Worm (Caenorhabditis elegans) whole organism, L4 larva: ENCODE results near the gene nep-15.

Experiments
- D1046.2 ChIP-seq: fragments of 200-800 bp; sonication (Bioruptor generic); IDR thresholded peaks from 2 replicates; pipeline ENCODE4 v1.3.6; 2022; ENCODE audit warnings: missing genetic modification characterization, missing compliant biosample characterization
- F10B5.3 ChIP-seq: sonication (generic microtip); optimal IDR thresholded peaks from 2 replicates; lab custom pipeline; 2016; ENCODE audit warnings: mild to moderate bottlenecking, missing genetic modification characterization, missing compliant biosample characterization
- F49E8.2 ChIP-seq: sonication (generic microtip); optimal IDR thresholded peaks from 2 replicates; lab custom pipeline; 2016; ENCODE audit warnings: missing compliant biosample characterization, mild to moderate bottlenecking, missing genetic modification characterization, borderline replicate concordance
- ZK337.2 ChIP-seq: fragments of 200-800 bp; sonication (Bioruptor generic); IDR thresholded peaks from 2 replicates; pipeline ENCODE4 v1.3.6; 2022; ENCODE audit warnings: missing genetic modification reagents, missing genetic modification characterization, missing compliant biosample characterization
- ZK546.5 ChIP-seq, 2 experiments: sonication (generic microtip); optimal IDR thresholded peaks; 2 replicates each; lab custom pipeline; 2017; ENCODE audit warnings: missing biosample characterization in 2 of 2, missing genetic modification characterization in 2 of 2
- ceh-44 ChIP-seq: fragments of 200-800 bp; sonication (Bioruptor generic); IDR thresholded peaks from 2 replicates; pipeline ENCODE4 v1.3.6; 2022; ENCODE audit warnings: missing genetic modification reagents, missing genetic modification characterization, missing compliant biosample characterization
- ctbp-1 ChIP-seq: fragments of 200-800 bp; sonication (Bioruptor generic); IDR thresholded peaks from 2 replicates; pipeline ENCODE4 v1.3.6; 2022; ENCODE audit warnings: missing genetic modification reagents, missing genetic modification characterization, missing compliant biosample characterization
- daf-16 ChIP-seq, 3 experiments: sonication (generic microtip); optimal IDR thresholded peaks; 2 replicates each; lab custom pipeline; 2016 to 2017; ENCODE audit warnings: missing genetic modification characterization in 3 of 3, missing genetic modification reagents in 3 of 3, mild to moderate bottlenecking in 2 of 3, missing compliant biosample characterization in 2 of 3, missing biosample characterization in 1 of 3, moderate library complexity in 1 of 3
- dmd-6 ChIP-seq: fragments of 200-800 bp; sonication (Bioruptor generic); IDR thresholded peaks from 2 replicates; pipeline ENCODE4 v1.3.6; 2022; ENCODE audit warnings: missing genetic modification reagents, missing genetic modification characterization, missing compliant biosample characterization
- dpl-1 ChIP-seq: fragments of 150-350 bp; optimal IDR thresholded peaks from 2 replicates; lab custom pipeline; 2014; ENCODE audit warnings: missing biosample characterization, missing genetic modification reagents, missing genetic modification characterization
- duxl-1 ChIP-seq: sonication (generic microtip); optimal IDR thresholded peaks from 2 replicates; lab custom pipeline; 2016; ENCODE audit warnings: mild to moderate bottlenecking, missing genetic modification characterization, moderate library complexity, missing compliant biosample characterization; ENCODE audit not compliant: poor library complexity
- dve-1 ChIP-seq: sonication (generic microtip); optimal IDR thresholded peaks from 2 replicates; lab custom pipeline; 2017; ENCODE audit warnings: antibody characterized with exemption, mild to moderate bottlenecking, missing genetic modification characterization, missing compliant biosample characterization; ENCODE audit not compliant: insufficient read depth
- fkh-10 ChIP-seq: fragments of 150-350 bp; optimal IDR thresholded peaks from 2 replicates; lab custom pipeline; 2014; ENCODE audit warnings: missing biosample characterization, missing genetic modification reagents, missing genetic modification characterization
- fos-1 ChIP-seq: fragments of 150-350 bp; optimal IDR thresholded peaks from 2 replicates; lab custom pipeline; 2014; ENCODE audit warnings: missing biosample characterization, missing genetic modification characterization
- hlh-11 ChIP-seq: fragments of 200-800 bp; sonication (Bioruptor generic); optimal IDR thresholded peaks from 2 replicates; lab custom pipeline; 2018; ENCODE audit warnings: mild to moderate bottlenecking, missing genetic modification characterization, missing compliant biosample characterization
- hlh-30 ChIP-seq: sonication (generic microtip); optimal IDR thresholded peaks from 2 replicates; lab custom pipeline; 2017; ENCODE audit warnings: antibody characterized with exemption, mild to moderate bottlenecking, missing genetic modification characterization, missing compliant biosample characterization; ENCODE audit not compliant: insufficient read depth
- jun-1 ChIP-seq: fragments of 150-350 bp; optimal IDR thresholded peaks from 2 replicates; lab custom pipeline; 2014; ENCODE audit warnings: missing biosample characterization, missing genetic modification reagents, missing genetic modification characterization
- lin-1 ChIP-seq: fragments of 200-800 bp; sonication (Bioruptor generic); IDR thresholded peaks from 2 replicates; pipeline ENCODE4 v1.3.6; 2022; ENCODE audit warnings: missing genetic modification reagents, missing genetic modification characterization, missing compliant biosample characterization
- lir-3 ChIP-seq: sonication (generic microtip); optimal IDR thresholded peaks from 2 replicates; lab custom pipeline; 2016; ENCODE audit warnings: mild to moderate bottlenecking, missing genetic modification characterization, missing compliant biosample characterization
- lsy-2 ChIP-seq, 2 experiments: fragments of 150-350 bp in 1 of 2; sonication (generic microtip) in 1 of 2; optimal IDR thresholded peaks; 2 replicates each; lab custom pipeline; 2014 to 2017; ENCODE audit warnings: missing biosample characterization in 2 of 2, missing genetic modification characterization in 2 of 2
- mep-1 ChIP-seq: fragments of 150-350 bp; sonication (generic microtip); optimal IDR thresholded peaks from 3 replicates; lab custom pipeline; 2014; ENCODE audit warnings: missing biosample characterization, missing genetic modification characterization
- nhr-102 ChIP-seq: sonication (generic microtip); optimal IDR thresholded peaks from 2 replicates; lab custom pipeline; 2016; ENCODE audit warnings: mild to moderate bottlenecking, missing genetic modification characterization, moderate library complexity, missing compliant biosample characterization
- nhr-11 ChIP-seq: fragments of 150-350 bp; optimal IDR thresholded peaks from 2 replicates; lab custom pipeline; 2014; ENCODE audit warnings: missing biosample characterization, missing genetic modification characterization
- nhr-111 ChIP-seq: fragments of 200-800 bp; sonication (Bioruptor generic); optimal IDR thresholded peaks from 2 replicates; lab custom pipeline; 2018; ENCODE audit warnings: mild to moderate bottlenecking, missing genetic modification characterization, missing compliant biosample characterization
- nhr-25 ChIP-seq: sonication (generic microtip); optimal IDR thresholded peaks from 2 replicates; lab custom pipeline; 2017; ENCODE audit warnings: missing genetic modification characterization, mild to moderate bottlenecking, missing compliant biosample characterization, antibody characterized with exemption, moderate library complexity, borderline replicate concordance; ENCODE audit not compliant: insufficient read depth
- nhr-28 ChIP-seq: fragments of 150-350 bp; optimal IDR thresholded peaks from 2 replicates; lab custom pipeline; 2014; ENCODE audit warnings: missing biosample characterization, missing genetic modification characterization
- nhr-77 ChIP-seq: fragments of 150-350 bp; optimal IDR thresholded peaks from 2 replicates; lab custom pipeline; 2014; ENCODE audit warnings: missing biosample characterization, missing genetic modification characterization
- rbr-2 ChIP-seq: sonication (generic microtip); optimal IDR thresholded peaks from 2 replicates; lab custom pipeline; 2016; ENCODE audit warnings: missing genotype, missing genetic modification characterization, missing compliant biosample characterization
- sdz-12 ChIP-seq: fragments of 200-800 bp; sonication (Bioruptor generic); optimal IDR thresholded peaks from 2 replicates; lab custom pipeline; 2018; ENCODE audit warnings: mild to moderate bottlenecking, missing genetic modification characterization, missing compliant biosample characterization
- tag-97 ChIP-seq: fragments of 200-800 bp; sonication (Bioruptor generic); IDR thresholded peaks from 2 replicates; pipeline ENCODE4 v1.3.6; 2022; ENCODE audit warnings: missing genetic modification characterization, missing compliant biosample characterization
- tra-1 ChIP-seq: fragments of 200-800 bp; sonication (Bioruptor generic); IDR thresholded peaks from 2 replicates; pipeline ENCODE4 v1.3.6; 2022; ENCODE audit warnings: missing genetic modification reagents, missing genetic modification characterization, missing compliant biosample characterization
- unc-39 ChIP-seq: sonication (generic microtip); optimal IDR thresholded peaks from 2 replicates; lab custom pipeline; 2017; ENCODE audit warnings: missing biosample characterization, missing genetic modification characterization
- vab-7 ChIP-seq: fragments of 200-800 bp; sonication (Bioruptor generic); IDR thresholded peaks from 2 replicates; pipeline ENCODE4 v1.3.6; 2022; ENCODE audit warnings: missing genetic modification reagents, missing genetic modification characterization, missing compliant biosample characterization
- zag-1 ChIP-seq: fragments of 150-350 bp; optimal IDR thresholded peaks from 2 replicates; lab custom pipeline; 2014; ENCODE audit warnings: missing biosample characterization, missing genetic modification characterization
- zfp-3 ChIP-seq: fragments of 200-800 bp; sonication (Bioruptor generic); conservative IDR thresholded peaks from 2 replicates; pipeline ENCODE4 v1.3.6; 2022; ENCODE audit warnings: missing genetic modification reagents, missing genetic modification characterization, missing compliant biosample characterization

Gene nep-15

DNA sequence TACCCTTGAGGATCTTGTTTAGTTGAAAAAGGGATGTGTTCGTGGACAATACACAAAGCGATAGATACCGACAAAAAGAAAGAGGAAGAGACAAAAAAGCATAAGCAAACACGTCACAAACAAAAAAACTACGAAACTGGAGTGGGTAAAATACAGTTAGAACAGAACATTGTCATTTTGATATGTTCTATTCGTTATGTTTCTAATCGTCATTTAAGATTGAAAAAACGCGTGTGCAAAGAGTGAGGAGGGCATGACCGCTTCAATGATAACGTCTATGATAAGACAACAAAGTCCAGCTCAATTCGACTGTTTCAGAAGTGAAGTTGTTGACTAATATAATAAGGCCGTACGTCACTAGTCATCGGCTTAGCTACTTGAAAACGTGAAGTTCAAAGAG lies 16.7 kb upstream of the nep-15 start (continued):
- no peak for TF ChIP-seq nhr-25 (tag; lab: Kevin White, UChicago)
- TF ChIP-seq nhr-77, result peak; percentile 54
- no peak for TF ChIP-seq rbr-2 (tag; lab: Kevin White, UChicago)

DNA sequence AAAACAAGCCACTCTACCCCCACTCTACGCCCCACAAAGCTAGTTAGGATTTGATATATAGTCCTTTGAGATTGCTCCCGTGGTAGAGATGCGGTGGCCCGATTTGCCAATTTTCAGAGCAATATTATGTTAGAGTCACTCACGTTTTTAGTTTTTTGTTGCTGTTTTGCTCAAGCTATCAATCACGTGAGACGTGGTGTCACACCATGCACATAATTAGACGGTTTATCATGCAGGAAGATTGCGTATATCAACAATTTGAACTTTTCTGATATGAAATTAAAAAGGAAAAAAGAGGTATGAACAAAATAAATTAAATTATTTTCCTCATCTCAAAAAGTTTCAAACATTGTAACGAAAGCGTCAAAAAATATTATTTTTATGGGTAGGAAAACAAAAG lies 15.7 kb upstream of the nep-15 start:
- TF ChIP-seq ZK546.5 (tag; optimal IDR thresholded peaks at IDR 0.05; lab: Kevin White, UChicago) (no peak), daf-16 (GFP tag; optimal IDR thresholded peaks at IDR 0.05; lab: Kevin White, UChicago) (no peak), daf-16 (tag; optimal IDR thresholded peaks at IDR 0.05; lab: Kevin White, UChicago) (peak; percentile 59), dmd-6 (GFP tag; lab: Robert Waterston, UW) (peak; percentile 78), hlh-11 (tag; lab: Kevin White, UChicago) (peak; percentile 38), ceh-44 (no peak), F49E8.2 (tag; lab: Kevin White, UChicago) (no peak), hlh-30 (tag; lab: Kevin White, UChicago) (peak; percentile 55), dve-1 (peak; percentile 62), nhr-102 (tag; lab: Kevin White, UChicago) (no peak), vab-7 (GFP tag; lab: Robert Waterston, UW) (no peak)

DNA sequence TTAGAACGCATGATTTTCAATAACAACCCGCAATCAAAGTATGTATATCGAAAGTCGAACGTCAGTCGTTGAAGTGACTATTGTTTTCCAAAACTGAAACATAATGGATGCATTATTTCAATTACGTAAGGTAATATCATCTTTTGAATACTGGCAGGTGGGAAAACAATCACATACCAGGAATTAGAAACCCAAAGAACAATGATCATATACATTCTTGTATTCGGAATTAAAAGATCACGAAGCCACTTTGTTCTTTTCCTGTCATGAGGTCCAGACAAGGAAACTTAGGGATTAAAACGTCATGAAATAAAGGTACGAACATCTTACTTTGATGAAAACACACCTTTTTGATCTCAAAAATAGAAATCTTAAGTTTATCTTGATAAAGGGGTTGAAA lies 9.6 kb upstream of the nep-15 start:
- TF ChIP-seq nhr-28 (tag; lab: Kevin White, UChicago), result no peak
- no peak for TF ChIP-seq zag-1 (tag; lab: Kevin White, UChicago)
- TF ChIP-seq nhr-11 (tag; lab: Kevin White, UChicago), result no peak
- no peak for TF ChIP-seq unc-39 (tag; lab: Kevin White, UChicago)
- TF ChIP-seq dpl-1 (GFP tag; lab: Kevin White, UChicago), result no peak
- TF ChIP-seq fkh-10, result no peak
- no peak for TF ChIP-seq tag-97
- TF ChIP-seq fos-1, result no peak

DNA sequence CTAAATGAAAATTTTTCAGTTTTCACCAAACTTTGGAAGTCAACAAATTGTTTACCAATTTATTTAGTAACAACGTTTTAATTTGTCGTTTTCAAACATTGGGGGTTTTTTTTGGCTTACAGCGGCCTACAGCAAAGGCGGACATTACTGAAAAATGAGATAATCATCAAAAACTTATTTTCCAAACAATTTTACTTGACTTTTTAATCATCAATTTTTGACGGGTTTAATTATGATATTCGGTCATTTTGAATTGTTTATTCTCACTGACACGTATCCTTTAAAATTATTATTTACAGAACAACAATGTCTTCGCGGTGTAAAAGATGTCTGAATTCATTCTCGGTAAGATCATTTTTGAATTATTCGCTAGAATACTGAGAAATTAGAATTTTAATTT lies 4.5 kb upstream of the nep-15 start, which contains the start of gene F40B5.2:
F40B5.2 (plus strand) TSS at position 301 of the 400 bp plus-strand sequence.
- no peak for TF ChIP-seq vab-7 (GFP tag; lab: Robert Waterston, UW)
- TF ChIP-seq lin-1, result no peak
- TF ChIP-seq mep-1 (tag; lab: Kevin White, UChicago), result no peak
- no peak for TF ChIP-seq duxl-1 (tag; lab: Kevin White, UChicago)
- TF ChIP-seq jun-1 (tag; lab: Kevin White, UChicago), result no peak
- no peak for TF ChIP-seq F10B5.3
- no peak for TF ChIP-seq zfp-3 (GFP tag; lab: Robert Waterston, UW)
- no peak for TF ChIP-seq tra-1 (GFP tag; lab: Robert Waterston, UW)
- TF ChIP-seq lir-3, result no peak
- TF ChIP-seq nhr-111 (GFP tag; lab: Kevin White, UChicago), result no peak
- no peak for TF ChIP-seq lsy-2 (tag; optimal IDR thresholded peaks at IDR 0.05; lab: Kevin White, UChicago)
- TF ChIP-seq D1046.2 (GFP tag; lab: Robert Waterston, UW), result no peak
- no peak for TF ChIP-seq sdz-12
- TF ChIP-seq unc-39 (tag; lab: Kevin White, UChicago), result no peak
- TF ChIP-seq ctbp-1 (GFP tag; lab: Robert Waterston, UW), result no peak
- TF ChIP-seq nhr-25 (tag; lab: Kevin White, UChicago), result no peak
- TF ChIP-seq ZK337.2 (GFP tag; lab: Robert Waterston, UW), result no peak
